Worm (Caenorhabditis elegans): ENCODE results near the gene aakg-4.

Gene aakg-4

DNA sequence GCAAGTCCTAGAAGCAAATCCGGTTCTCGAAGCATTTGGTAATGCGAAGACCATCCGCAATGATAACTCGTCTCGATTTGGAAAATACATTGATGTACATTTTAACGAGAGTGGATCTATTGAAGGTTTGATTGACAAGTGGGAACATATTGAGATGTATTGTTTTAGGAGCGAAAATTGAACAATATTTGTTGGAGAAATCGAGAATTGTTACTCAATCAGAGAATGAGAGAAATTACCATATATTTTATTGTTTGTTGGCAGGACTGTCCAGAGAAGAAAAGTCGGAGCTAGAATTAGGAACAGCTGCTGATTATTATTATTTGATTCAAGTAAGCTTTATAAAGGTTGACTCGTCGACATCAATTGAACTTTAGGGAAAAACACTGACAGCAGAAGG is 14.6 kb downstream of the aakg-4 start:
- TF ChIP-seq dpl-1 (GFP tag; optimal IDR thresholded peaks at IDR 0.05) (no peak), aha-1 (tag) (peak; percentile 96)

DNA sequence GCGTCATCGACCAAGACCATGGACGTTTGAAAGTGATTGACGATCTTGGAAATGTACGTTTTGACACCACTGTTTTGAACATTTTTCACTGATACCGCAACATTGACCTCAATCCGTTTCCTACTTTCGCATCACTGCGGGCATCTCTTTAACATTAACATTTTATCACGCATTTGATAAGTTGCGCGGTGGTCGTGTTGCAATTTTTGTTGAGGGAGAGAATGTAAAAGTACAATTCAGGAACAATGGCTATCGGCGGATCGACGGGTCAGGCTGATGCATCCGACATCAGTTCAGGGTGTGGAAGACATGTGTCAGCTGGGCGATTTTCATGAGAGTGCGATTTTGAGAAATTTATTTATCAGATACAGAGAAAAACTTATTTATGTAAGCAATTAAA is 15.9 kb downstream of the aakg-4 start:
- TF ChIP-seq nhr-48 (tag; optimal IDR thresholded peaks at IDR 0.05) (no peak), mxl-3 (GFP tag; optimal IDR thresholded peaks at IDR 0.05) (peak; percentile 0), zip-2 (tag; optimal IDR thresholded peaks at IDR 0.05) (no peak), hlh-30 (tag; optimal IDR thresholded peaks at IDR 0.05; ENCODE audit: insufficient read depth) (no peak), Y75B8A.6 (GFP tag; IDR thresholded peaks at IDR 0.05) (no peak), lin-38 (GFP tag; IDR thresholded peaks at IDR 0.05) (no peak), F49E8.2 (tag; optimal IDR thresholded peaks at IDR 0.05; ENCODE audit: borderline replicate concordance) (no peak), unc-130 (GFP tag; optimal IDR thresholded peaks at IDR 0.05) (no peak), ceh-28 (tag; optimal IDR thresholded peaks at IDR 0.05) (no peak)

DNA sequence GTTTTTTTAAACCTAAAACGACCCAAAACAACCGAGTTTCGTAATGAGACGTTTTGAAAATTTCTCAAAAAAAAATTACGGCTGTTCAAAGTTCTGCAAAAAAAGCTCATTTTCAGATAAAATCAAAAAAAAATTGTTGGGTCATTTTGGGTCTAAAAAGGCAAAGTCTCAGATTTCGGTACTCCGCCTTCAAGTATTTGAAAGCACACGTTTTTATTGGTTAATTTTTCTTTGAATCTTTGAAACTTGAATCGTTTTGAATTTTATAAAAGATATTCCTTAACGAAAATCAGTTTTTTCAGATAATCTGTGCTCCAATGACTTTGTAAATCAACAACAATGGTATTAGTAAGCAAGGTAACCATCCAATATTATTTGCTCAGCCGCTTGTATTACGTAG is 16.4 kb downstream of the aakg-4 start, which contains the start of gene hum-6:
hum-6 (plus strand) TSS at position 301 of the 400 bp plus-strand sequence.
- TF ChIP-seq arid-1 (GFP tag; conservative IDR thresholded peaks at IDR 0.05) (no peak), nhr-10 (tag; optimal IDR thresholded peaks at IDR 0.05) (no peak), nhr-111 (GFP tag; optimal IDR thresholded peaks at IDR 0.05) (no peak), saeg-2 (GFP tag; IDR thresholded peaks at IDR 0.05) (no peak), aly-2 (tag; optimal IDR thresholded peaks at IDR 0.05) (no peak), unc-39 (tag; optimal IDR thresholded peaks at IDR 0.05) (no peak), cey-2 (tag; optimal IDR thresholded peaks at IDR 0.05; ENCODE audit: borderline replicate concordance, insufficient read depth) (no peak)

ce11 chrX:2301821-2302220 is 17.3 kb downstream of the aakg-4 start:
- TF ChIP-seq daf-12 (tag; optimal IDR thresholded peaks at IDR 0.05) (no peak), set-16 (GFP tag; IDR thresholded peaks at IDR 0.05) (peak; percentile 84)

DNA sequence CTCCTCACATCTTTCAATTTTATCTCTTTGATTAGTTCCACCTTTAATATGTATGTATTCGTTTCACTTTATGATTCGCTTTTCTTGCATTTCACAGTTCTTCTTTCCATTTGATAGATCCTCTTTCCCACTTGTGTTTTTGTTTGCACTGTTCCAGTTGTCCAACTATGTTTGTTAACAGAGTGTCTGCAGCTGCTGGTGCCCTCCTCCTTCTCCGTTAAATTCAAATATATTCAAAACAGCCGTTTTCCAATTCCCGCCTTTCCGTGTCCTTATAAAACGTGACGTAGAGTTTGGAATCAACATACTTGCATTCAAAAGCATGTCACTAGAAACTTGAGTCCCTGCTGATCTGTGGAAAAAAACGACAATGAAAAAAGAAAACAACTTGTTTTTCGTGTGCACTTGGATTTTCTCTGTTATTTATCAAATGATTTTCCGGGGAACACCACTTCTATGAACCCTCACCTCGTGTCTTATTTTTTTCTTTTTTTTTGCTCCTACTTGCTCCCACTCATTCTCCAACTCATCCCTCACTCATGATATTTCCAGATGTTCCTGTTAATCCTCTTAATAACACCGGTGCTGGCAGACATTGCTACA is 24.8 kb downstream of the aakg-4 start, which contains the start of gene T10H10.2:
T10H10.2 (plus strand) TSS at position 553 of the 603 bp plus-strand sequence.
- TF ChIP-seq nhr-6 (tag; optimal IDR thresholded peaks at IDR 0.05), result no peak
- TF ChIP-seq jun-1 (tag; optimal IDR thresholded peaks at IDR 0.05), result no peak
- TF ChIP-seq zip-11 (GFP tag; IDR thresholded peaks at IDR 0.05), result no peak
- peak in 1 of 2 experiments; percentile 94 for TF ChIP-seq unc-62 (GFP tag; optimal IDR thresholded peaks at IDR 0.05 in 1 of 2)
- TF ChIP-seq unc-62 (tag; optimal IDR thresholded peaks at IDR 0.05), result no peak
- TF ChIP-seq ceh-44 (GFP tag; IDR thresholded peaks at IDR 0.05), result no peak
- TF ChIP-seq nhr-77 (tag; optimal IDR thresholded peaks at IDR 0.05), result no peak
- TF ChIP-seq mes-2 (tag; optimal IDR thresholded peaks at IDR 0.05; ENCODE audit: poor library complexity, severe bottlenecking), result no peak
- TF ChIP-seq madf-5 (GFP tag; IDR thresholded peaks at IDR 0.05), result no peak

ce11 chrX:2287977-2288387 is 31.2 kb downstream of the aakg-4 start:
- peak; percentile 31 for TF ChIP-seq nhr-11 (tag; optimal IDR thresholded peaks at IDR 0.05)
- peak in 1 of 2 experiments; percentile 36 for TF ChIP-seq lsy-2 (tag; optimal IDR thresholded peaks at IDR 0.05)
- TF ChIP-seq lim-7 (GFP tag; IDR thresholded peaks at IDR 0.05), result no peak
- TF ChIP-seq zip-2 (tag; optimal IDR thresholded peaks at IDR 0.05), result no peak
- no peak for TF ChIP-seq unc-39 (tag; optimal IDR thresholded peaks at IDR 0.05)
- TF ChIP-seq set-16 (GFP tag; IDR thresholded peaks at IDR 0.05), result no peak
- TF ChIP-seq attf-4 (tag; optimal IDR thresholded peaks at IDR 0.05), result no peak
- no peak for TF ChIP-seq lin-15B (tag; optimal IDR thresholded peaks at IDR 0.05)
- no peak for TF ChIP-seq mdt-29 (GFP tag; IDR thresholded peaks at IDR 0.05)
- no peak for TF ChIP-seq zag-1 (tag; optimal IDR thresholded peaks at IDR 0.05)
- TF ChIP-seq pqm-1 (tag; optimal IDR thresholded peaks at IDR 0.05), result peak; percentile 54
- TF ChIP-seq dve-1 (tag; optimal IDR thresholded peaks at IDR 0.05; ENCODE audit: insufficient read depth), result peak; percentile 51
- TF ChIP-seq unc-130 (GFP tag; optimal IDR thresholded peaks at IDR 0.05), result no peak
- 0 out of 2 replicates have a peak, but pooled peaks have one; percentile 25 for TF ChIP-seq ZK337.2 (GFP tag; IDR thresholded peaks at IDR 0.05)
- peak; percentile 25 for TF ChIP-seq nhr-6 (tag; optimal IDR thresholded peaks at IDR 0.05)
- peak in 1 of 2 experiments; percentile 88 for TF ChIP-seq unc-62 (GFP tag; optimal IDR thresholded peaks at IDR 0.05 in 1 of 2)
- no peak for TF ChIP-seq unc-62 (tag; optimal IDR thresholded peaks at IDR 0.05)
- peak; percentile 58; the same call in 1 of the 2 replicates for TF ChIP-seq hmg-1.1 (GFP tag; IDR thresholded peaks at IDR 0.05)
- TF ChIP-seq madf-9 (GFP tag; conservative IDR thresholded peaks at IDR 0.05), result no peak
- no peak for TF ChIP-seq egl-43 (GFP tag; IDR thresholded peaks at IDR 0.05)
